Fruit fly (Drosophila melanogaster) whole organism, embryonic: Measurements from ENCODE around the gene HipHop.

ENCODE experiments used
- BEAF-32 ChIP-seq: fragments of 200-800 bp; sonication (Bioruptor generic); optimal IDR thresholded peaks from 3 replicates; lab custom pipeline; 2017; ENCODE audit warnings: missing biosample characterization, missing genetic modification characterization, mild to moderate bottlenecking, moderate library complexity, missing genetic modification reagents
- Bgb ChIP-seq: fragments of 200-800 bp; sonication (Bioruptor generic); IDR thresholded peaks from 2 replicates; pipeline ENCODE4 v1.3.6; 2022; ENCODE audit warnings: missing biosample characterization, missing genetic modification characterization; ENCODE audit not compliant: partially characterized antibody
- Bteb2 ChIP-seq: fragments of 200-800 bp; sonication (Bioruptor generic); optimal IDR thresholded peaks from 2 replicates; lab custom pipeline; 2016; ENCODE audit warnings: missing biosample characterization, missing genetic modification characterization
- CG10274 ChIP-seq: fragments of 200-800 bp; sonication (Bioruptor generic); optimal IDR thresholded peaks from 3 replicates; lab custom pipeline; 2017; ENCODE audit warnings: missing biosample characterization, mild to moderate bottlenecking, missing genetic modification characterization
- CG11085 ChIP-seq: fragments of 200-800 bp; sonication (Bioruptor generic); IDR thresholded peaks from 2 replicates; pipeline ENCODE4 v1.3.6; 2022; ENCODE audit warnings: missing biosample characterization, missing genetic modification characterization
- CG11695 ChIP-seq: fragments of 200-800 bp; sonication (Bioruptor generic); IDR thresholded peaks from 3 replicates; pipeline ENCODE4 v1.3.6; 2022; ENCODE audit warnings: missing biosample characterization, missing genetic modification characterization
- CG12071 ChIP-seq: fragments of 200-800 bp; sonication (Bioruptor generic); optimal IDR thresholded peaks from 3 replicates; lab custom pipeline; 2018; ENCODE audit warnings: missing biosample characterization, mild to moderate bottlenecking, missing genetic modification characterization
- CG1233 ChIP-seq: fragments of 200-800 bp; sonication (Bioruptor generic); optimal IDR thresholded peaks from 4 replicates; lab custom pipeline; 2018; ENCODE audit warnings: missing biosample characterization, mild to moderate bottlenecking, missing genetic modification characterization
- CG13296 ChIP-seq: fragments of 200-800 bp; sonication (Bioruptor generic); optimal IDR thresholded peaks from 3 replicates; lab custom pipeline; 2018; ENCODE audit warnings: missing biosample characterization, mild to moderate bottlenecking, missing genetic modification characterization
- CG15601 ChIP-seq: fragments of 200-800 bp; sonication (Bioruptor generic); optimal IDR thresholded peaks from 3 replicates; lab custom pipeline; 2019; ENCODE audit warnings: missing biosample characterization, mild to moderate bottlenecking, missing genetic modification characterization, moderate library complexity
- CG18476 ChIP-seq: fragments of 200-800 bp; sonication (Bioruptor generic); optimal IDR thresholded peaks from 2 replicates; lab custom pipeline; 2016; ENCODE audit warnings: missing biosample characterization, mild to moderate bottlenecking, missing genetic modification characterization
- CG30403 ChIP-seq: fragments of 200-800 bp; sonication (Bioruptor generic); optimal IDR thresholded peaks from 3 replicates; lab custom pipeline; 2016; ENCODE audit warnings: missing biosample characterization, missing genetic modification characterization
- CG4404 ChIP-seq: fragments of 200-800 bp; sonication (Bioruptor generic); IDR thresholded peaks from 2 replicates; pipeline ENCODE4 v1.3.6; 2022; ENCODE audit warnings: missing biosample characterization, missing genetic modification characterization
- CG4707 ChIP-seq: fragments of 200-800 bp; sonication (Bioruptor generic); optimal IDR thresholded peaks from 2 replicates; lab custom pipeline; 2018; ENCODE audit warnings: missing biosample characterization, mild to moderate bottlenecking, missing genetic modification characterization, moderate library complexity
- CG4820 ChIP-seq: fragments of 200-800 bp; sonication (Bioruptor generic); optimal IDR thresholded peaks from 3 replicates; lab custom pipeline; 2016; ENCODE audit warnings: missing biosample characterization, missing genetic modification characterization
- CG5953 ChIP-seq: fragments of 200-800 bp; sonication (Bioruptor generic); IDR thresholded peaks from 2 replicates; pipeline ENCODE4 v1.3.6; 2022; ENCODE audit warnings: missing biosample characterization, missing genetic modification characterization
- CG7372 ChIP-seq: fragments of 200-800 bp; sonication (Bioruptor generic); IDR thresholded peaks from 2 replicates; pipeline ENCODE4 v1.3.6; 2022; ENCODE audit warnings: missing biosample characterization, missing genetic modification characterization
- CG7556 ChIP-seq: fragments of 200-800 bp; sonication (Bioruptor generic); optimal IDR thresholded peaks from 2 replicates; lab custom pipeline; 2017; ENCODE audit warnings: missing biosample characterization, mild to moderate bottlenecking, missing genetic modification characterization
- CG7987 ChIP-seq: fragments of 200-800 bp; sonication (Bioruptor generic); optimal IDR thresholded peaks from 2 replicates; lab custom pipeline; 2018; ENCODE audit warnings: missing biosample characterization, mild to moderate bottlenecking, missing genetic modification characterization, moderate library complexity
- CHES-1-like ChIP-seq: fragments of 200-800 bp; sonication (Bioruptor generic); optimal IDR thresholded peaks from 2 replicates; lab custom pipeline; 2016; ENCODE audit warnings: missing biosample characterization, missing genetic modification characterization
- CrebB ChIP-seq: fragments of 200-800 bp; sonication (Bioruptor generic); optimal IDR thresholded peaks from 3 replicates; lab custom pipeline; 2018; ENCODE audit warnings: missing biosample characterization, mild to moderate bottlenecking, missing genetic modification characterization
- D19B ChIP-seq: fragments of 200-800 bp; sonication (Bioruptor generic); optimal IDR thresholded peaks from 2 replicates; lab custom pipeline; 2017; ENCODE audit warnings: missing biosample characterization, mild to moderate bottlenecking, missing genetic modification characterization
- Dfd ChIP-seq, 2 experiments: fragments of >200 bp; optimal IDR thresholded peaks; 2 replicates each; lab custom pipeline; 2017; ENCODE audit warnings: missing biosample characterization in 2 of 2, missing genetic modification characterization in 2 of 2
- Dip3 ChIP-seq: fragments of 200-800 bp; sonication (Bioruptor generic); optimal IDR thresholded peaks from 3 replicates; lab custom pipeline; 2016; ENCODE audit warnings: missing biosample characterization, missing genetic modification characterization
- HHEX ChIP-seq: fragments of 200-800 bp; sonication (Bioruptor generic); optimal IDR thresholded peaks from 3 replicates; lab custom pipeline; 2017; ENCODE audit warnings: missing biosample characterization, mild to moderate bottlenecking, missing genetic modification characterization, missing genetic modification reagents
- HLHmδ ChIP-seq: fragments of 200-800 bp; sonication (Bioruptor generic); optimal IDR thresholded peaks from 2 replicates; lab custom pipeline; 2018; ENCODE audit warnings: missing biosample characterization, mild to moderate bottlenecking, missing genetic modification characterization, moderate library complexity
- Hand ChIP-seq: fragments of 200-800 bp; sonication (Bioruptor generic); optimal IDR thresholded peaks from 2 replicates; lab custom pipeline; 2017; ENCODE audit warnings: mild to moderate bottlenecking, missing biosample characterization, missing genetic modification reagents, missing genetic modification characterization
- Hr51 ChIP-seq, 2 experiments: fragments of 200-800 bp; sonication (Bioruptor generic); optimal IDR thresholded peaks; 2 replicates in 1 of 2; 3 replicates in 1 of 2; lab custom pipeline; 2016 to 2018; ENCODE audit warnings: missing biosample characterization in 2 of 2, missing genetic modification characterization in 2 of 2, mild to moderate bottlenecking in 1 of 2, moderate library complexity in 1 of 2
- Mad ChIP-seq: fragments of 200-800 bp; sonication (Bioruptor generic); optimal IDR thresholded peaks from 2 replicates; lab custom pipeline; 2016; ENCODE audit warnings: missing biosample characterization, missing genetic modification characterization
- Nf-YB ChIP-seq: fragments of 200-800 bp; sonication (Bioruptor generic); optimal IDR thresholded peaks from 3 replicates; lab custom pipeline; 2019; ENCODE audit warnings: missing biosample characterization, mild to moderate bottlenecking, missing genetic modification characterization, moderate library complexity
- Ptx1 ChIP-seq: fragments of 200-800 bp; sonication (Bioruptor generic); IDR thresholded peaks from 2 replicates; pipeline ENCODE4 v1.3.6; 2022; ENCODE audit warnings: missing biosample characterization, missing genetic modification characterization
- Sry-δ ChIP-seq: fragments of 200-800 bp; sonication (Bioruptor generic); optimal IDR thresholded peaks from 2 replicates; lab custom pipeline; 2016; ENCODE audit warnings: missing biosample characterization, missing genetic modification characterization
- amos ChIP-seq: fragments of 200-800 bp; sonication (Bioruptor generic); IDR thresholded peaks from 2 replicates; pipeline ENCODE4 v1.3.6; 2022; ENCODE audit warnings: missing biosample characterization, missing genetic modification characterization; ENCODE audit not compliant: partially characterized antibody
- ara ChIP-seq: fragments of 200-800 bp; sonication (Bioruptor generic); IDR thresholded peaks from 2 replicates; pipeline ENCODE4 v1.3.6; 2022; ENCODE audit warnings: missing biosample characterization, missing genetic modification characterization
- ase ChIP-seq: fragments of 200-800 bp; sonication (Bioruptor generic); IDR thresholded peaks from 3 replicates; pipeline ENCODE4 v1.3.6; 2022; ENCODE audit warnings: missing biosample characterization, missing genetic modification characterization
- btn ChIP-seq: fragments of 200-800 bp; sonication (Bioruptor generic); optimal IDR thresholded peaks from 2 replicates; lab custom pipeline; 2016; ENCODE audit warnings: missing biosample characterization, missing genetic modification characterization
- cad ChIP-seq: fragments of >200 bp; optimal IDR thresholded peaks from 2 replicates; lab custom pipeline; 2017; ENCODE audit warnings: missing biosample characterization, missing genetic modification characterization
- dm ChIP-seq: fragments of 200-800 bp; sonication (Bioruptor generic); optimal IDR thresholded peaks from 3 replicates; lab custom pipeline; 2016; ENCODE audit warnings: missing biosample characterization, missing genetic modification characterization
- dmrt99B ChIP-seq: fragments of 200-800 bp; sonication (Bioruptor generic); optimal IDR thresholded peaks from 2 replicates; lab custom pipeline; 2018; ENCODE audit warnings: missing biosample characterization, mild to moderate bottlenecking, missing genetic modification characterization, moderate library complexity
- fd102C ChIP-seq: fragments of 200-800 bp; sonication (Bioruptor generic); optimal IDR thresholded peaks from 2 replicates; lab custom pipeline; 2018; ENCODE audit warnings: missing biosample characterization, mild to moderate bottlenecking, missing genetic modification characterization, moderate library complexity
- fu2 ChIP-seq: fragments of 200-800 bp; sonication (Bioruptor generic); optimal IDR thresholded peaks from 2 replicates; lab custom pipeline; 2016; ENCODE audit warnings: missing biosample characterization, missing genetic modification characterization
- gt ChIP-seq: fragments of 200-800 bp; sonication (Bioruptor generic); IDR thresholded peaks from 2 replicates; pipeline ENCODE4 v1.3.6; 2022; ENCODE audit warnings: missing biosample characterization, missing genetic modification characterization
- hb ChIP-seq: fragments of 200-800 bp; sonication (Bioruptor generic); IDR thresholded peaks from 3 replicates; pipeline ENCODE4 v1.3.6; 2022; ENCODE audit warnings: missing biosample characterization, missing genetic modification characterization; ENCODE audit not compliant: partially characterized antibody
- hkb ChIP-seq, 2 experiments: fragments of 200-800 bp in 1 of 2; fragments of >200 bp in 1 of 2; sonication (Bioruptor generic) in 1 of 2; IDR thresholded peaks in 1 of 2; optimal IDR thresholded peaks in 1 of 2; 2 replicates each; pipeline versions ENCODE4 v1.3.6 to Lab custom; 2017 to 2022; ENCODE audit warnings: missing biosample characterization in 1 of 2, missing genetic modification characterization in 1 of 2
- lola ChIP-seq, 3 experiments: fragments of >200 bp in 2 of 3; fragments of 200-800 bp in 1 of 3; sonication (Bioruptor generic) in 1 of 3; optimal IDR thresholded peaks; 2 replicates each; lab custom pipeline; 2017 to 2019; ENCODE audit warnings: missing biosample characterization in 3 of 3, missing genetic modification characterization in 3 of 3, mild to moderate bottlenecking in 1 of 3, moderate library complexity in 1 of 3
- luna ChIP-seq: fragments of 200-800 bp; sonication (Bioruptor generic); optimal IDR thresholded peaks from 2 replicates; lab custom pipeline; 2016; ENCODE audit warnings: missing biosample characterization, missing genetic modification characterization
- tio ChIP-seq: fragments of 200-800 bp; sonication (Bioruptor generic); optimal IDR thresholded peaks from 2 replicates; lab custom pipeline; 2017; ENCODE audit warnings: missing biosample characterization, missing genetic modification characterization, inconsistent platforms
- trem ChIP-seq: fragments of 200-800 bp; optimal IDR thresholded peaks from 3 replicates; lab custom pipeline; 2019; ENCODE audit warnings: missing biosample characterization, mild to moderate bottlenecking, missing genetic modification characterization, moderate library complexity
- zf30C ChIP-seq: fragments of 200-800 bp; sonication (Bioruptor generic); optimal IDR thresholded peaks from 3 replicates; lab custom pipeline; 2018; ENCODE audit warnings: missing biosample characterization, mild to moderate bottlenecking, missing genetic modification characterization
- zfh1 ChIP-seq: fragments of 200-800 bp; sonication (Bioruptor generic); IDR thresholded peaks from 3 replicates; pipeline ENCODE4 v1.3.6; 2022; ENCODE audit warnings: missing biosample characterization, missing genetic modification characterization

Gene HipHop

DNA sequence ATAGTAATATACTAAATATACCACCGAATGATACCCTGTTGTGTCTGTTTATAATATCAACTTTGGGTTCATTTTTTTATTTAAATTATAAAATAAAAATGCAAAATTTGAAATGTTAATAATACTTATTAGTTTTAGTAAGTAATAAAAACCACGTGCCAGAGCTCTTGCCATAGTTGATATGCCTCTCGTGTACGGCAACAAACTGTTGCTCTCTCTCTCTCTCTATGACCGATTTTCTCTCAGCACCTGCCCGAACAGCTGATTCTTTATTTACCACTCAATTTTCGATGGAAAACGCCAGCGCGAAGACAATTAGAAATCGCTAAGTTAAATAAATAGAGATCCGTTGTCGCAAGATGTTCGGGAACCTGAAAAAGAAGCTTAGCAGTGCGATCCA lies 46.5 kb downstream of the HipHop start, which contains the start of gene Dysb (continued):
- peak; percentile 93 for TF ChIP-seq zfh1 (GFP tag; lab: Robert Waterston, UW)
- TF ChIP-seq HHEX (GFP tag; lab: Kevin White, UChicago), result peak; percentile 83
- TF ChIP-seq CG13296 (GFP tag; lab: Kevin White, UChicago), result peak; percentile 92
- peak; percentile 70 for TF ChIP-seq Nf-YB (GFP tag; lab: Kevin White, UChicago)
- TF ChIP-seq BEAF-32 (GFP tag; lab: Kevin White, UChicago), result no peak
- peak; percentile 81 for TF ChIP-seq Hand
- peak; percentile 75 for TF ChIP-seq CrebB (tag; lab: Kevin White, UChicago)
- TF ChIP-seq gt (GFP tag; lab: Robert Waterston, UW), result peak; percentile 10; the same call in 1 of the 2 replicates
- no peak; the same call in 1 of the 2 replicates for TF ChIP-seq Ptx1 (GFP tag; lab: Robert Waterston, UW)
- TF ChIP-seq ara (GFP tag; lab: Robert Waterston, UW), result peak; percentile 88
- TF ChIP-seq dmrt99B (tag; lab: Kevin White, UChicago), result peak; percentile 91
- TF ChIP-seq CG4820 (GFP tag; lab: Kevin White, UChicago), result peak; percentile 63
- TF ChIP-seq trem (tag; lab: Kevin White, UChicago), result peak; percentile 72
- peak; percentile 80; the same call in 2 of the 3 replicates for TF ChIP-seq ase (GFP tag; lab: Robert Waterston, UW)
- TF ChIP-seq Hr51 (GFP tag; optimal IDR thresholded peaks at IDR 0.05; lab: Kevin White, UChicago), result peak; percentile 33 to 91
- peak; percentile 61 for TF ChIP-seq HLHmδ
- peak; percentile 70 for TF ChIP-seq CG7987
- peak; percentile 22 for TF ChIP-seq luna
- no peak for TF ChIP-seq cad (GFP tag; lab: Kevin White, UChicago)
- no peak for TF ChIP-seq hkb (optimal IDR thresholded peaks at IDR 0.05; lab: Kevin White, UChicago)
- peak; percentile 95 for TF ChIP-seq hkb (GFP tag; IDR thresholded peaks at IDR 0.05; lab: Robert Waterston, UW)
- peak; percentile 91 for TF ChIP-seq CG5953 (GFP tag; lab: Robert Waterston, UW)
- peak in 1 of 3 experiments; percentile 78 for TF ChIP-seq lola (GFP tag; optimal IDR thresholded peaks at IDR 0.05; lab: Kevin White, UChicago)
- TF ChIP-seq D19B, result peak; percentile 77
- TF ChIP-seq dm (GFP tag; lab: Kevin White, UChicago), result no peak
- TF ChIP-seq CG12071 (GFP tag; lab: Kevin White, UChicago), result peak; percentile 79
- TF ChIP-seq CHES-1-like (GFP tag; lab: Kevin White, UChicago), result peak; percentile 53
- no peak for TF ChIP-seq Dfd (GFP tag; optimal IDR thresholded peaks at IDR 0.05; lab: Kevin White, UChicago)
- TF ChIP-seq Dip3, result peak; percentile 39
- TF ChIP-seq CG1233 (GFP tag; lab: Kevin White, UChicago), result peak; percentile 87
- peak; percentile 91 for TF ChIP-seq CG11695 (GFP tag; lab: Robert Waterston, UW)
- TF ChIP-seq CG10274, result peak; percentile 50
- no peak for TF ChIP-seq btn
- peak; percentile 67 for TF ChIP-seq tio
- no peak for TF ChIP-seq amos (GFP tag; lab: Robert Waterston, UW)
- TF ChIP-seq Mad (GFP tag; lab: Kevin White, UChicago), result peak; percentile 63
- TF ChIP-seq CG11085 (GFP tag; lab: Robert Waterston, UW), result no peak; the same call in none of the 2 replicates
- peak; percentile 72 for TF ChIP-seq CG18476
- peak; percentile 84 for TF ChIP-seq CG30403 (GFP tag; lab: Kevin White, UChicago)
- no peak for TF ChIP-seq Bgb (GFP tag; lab: Robert Waterston, UW)
- TF ChIP-seq zf30C (GFP tag; lab: Kevin White, UChicago), result no peak
- TF ChIP-seq Sry-δ (GFP tag; lab: Kevin White, UChicago), result no peak
- TF ChIP-seq fd102C (GFP tag; lab: Kevin White, UChicago), result peak; percentile 41
- TF ChIP-seq fu2 (GFP tag; lab: Kevin White, UChicago), result peak; percentile 36
- TF ChIP-seq CG7556, result peak; percentile 89
- TF ChIP-seq hb (GFP tag; lab: Robert Waterston, UW), result no peak
- TF ChIP-seq CG4404, result no peak
- TF ChIP-seq CG15601 (tag; lab: Kevin White, UChicago), result peak; percentile 86
- TF ChIP-seq CG4707 (GFP tag; lab: Kevin White, UChicago), result peak; percentile 76
- TF ChIP-seq CG7372 (GFP tag; lab: Robert Waterston, UW), result peak; percentile 83
- TF ChIP-seq Bteb2 (GFP tag; lab: Kevin White, UChicago), result peak; percentile 56
